Worm (Caenorhabditis elegans) whole organism, early embryonic: Measurements from ENCODE around the gene syx-2.

Source experiments
- ama-1 ChIP-seq: fragments of 150-350 bp; optimal IDR thresholded peaks from 2 replicates; lab custom pipeline; 2014
- tra-4 ChIP-seq: sonication (generic microtip); optimal IDR thresholded peaks from 2 replicates; lab custom pipeline; 2017; ENCODE audit warnings: missing genetic modification characterization, missing compliant biosample characterization

DNA sequence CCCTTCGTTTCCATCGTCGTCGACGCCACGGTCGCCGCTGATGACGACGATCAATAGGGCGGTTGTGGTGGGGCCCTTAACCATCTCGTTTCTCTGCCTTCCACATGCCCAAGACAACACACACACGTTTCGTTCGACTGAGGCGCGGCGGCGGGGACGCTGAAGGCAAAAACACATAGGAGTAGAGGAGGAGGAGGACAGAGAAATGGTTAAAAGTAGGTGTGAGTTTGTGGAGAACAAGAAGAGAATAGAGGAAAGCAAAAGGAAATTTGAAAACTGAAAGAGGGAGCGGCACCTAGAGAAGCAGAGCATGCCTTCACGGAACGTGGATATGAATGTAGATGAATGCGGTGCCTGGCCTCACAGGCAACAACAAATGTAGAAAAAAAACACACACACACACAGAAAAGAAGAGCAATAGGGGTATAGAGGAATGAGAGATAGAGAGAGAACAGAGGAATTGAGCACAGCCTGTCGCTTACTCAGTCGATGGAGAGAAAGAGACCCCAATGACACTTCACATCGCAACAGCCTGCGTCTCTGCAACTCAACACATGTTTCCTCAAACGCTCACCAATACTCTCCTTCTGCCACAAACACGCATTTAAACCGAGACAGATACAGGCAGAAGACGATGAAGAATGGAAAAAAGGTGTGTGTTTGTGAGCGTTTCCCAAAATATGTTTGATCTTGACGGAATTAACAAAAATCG lies 9.5 kb downstream of the syx-2 start:
- TF ChIP-seq ama-1 (lab: Kevin White, UChicago) (no peak), tra-4 (no peak)
